Fruit fly (Drosophila melanogaster) whole organism, embryonic: ENCODE results near the gene ovm.

Source experiments
- Adf1 ChIP-seq: fragments of 200-800 bp; sonication (Bioruptor generic); IDR thresholded peaks from 2 replicates; pipeline ENCODE4 v1.3.6; 2022; ENCODE audit warnings: missing biosample characterization, missing genetic modification characterization
- BEAF-32 ChIP-seq: fragments of 200-800 bp; sonication (Bioruptor generic); optimal IDR thresholded peaks from 3 replicates; lab custom pipeline; 2017; ENCODE audit warnings: missing biosample characterization, missing genetic modification characterization, mild to moderate bottlenecking, moderate library complexity, missing genetic modification reagents
- CG10979 ChIP-seq: fragments of 200-800 bp; sonication (Bioruptor generic); optimal IDR thresholded peaks from 2 replicates; lab custom pipeline; 2018; ENCODE audit warnings: missing biosample characterization, mild to moderate bottlenecking, missing genetic modification characterization, moderate library complexity
- CG11560 ChIP-seq: fragments of 200-800 bp; sonication (Bioruptor generic); IDR thresholded peaks from 3 replicates; pipeline ENCODE4 v1.3.6; 2022; ENCODE audit warnings: missing biosample characterization, missing genetic modification characterization
- CG12104 ChIP-seq: fragments of 200-800 bp; sonication (Bioruptor generic); optimal IDR thresholded peaks from 3 replicates; lab custom pipeline; 2016; ENCODE audit warnings: missing biosample characterization, missing genetic modification characterization
- CG13894 ChIP-seq: fragments of 200-800 bp; sonication (Bioruptor generic); optimal IDR thresholded peaks from 3 replicates; lab custom pipeline; 2018; ENCODE audit warnings: missing biosample characterization, mild to moderate bottlenecking, missing genetic modification characterization, moderate library complexity
- CG14441 ChIP-seq: fragments of 200-800 bp; sonication (Bioruptor generic); IDR thresholded peaks from 2 replicates; pipeline ENCODE4 v1.3.6; 2022; ENCODE audit warnings: missing biosample characterization, missing genetic modification characterization
- CG2678 ChIP-seq: fragments of 200-800 bp; sonication (Bioruptor generic); optimal IDR thresholded peaks from 3 replicates; lab custom pipeline; 2019; ENCODE audit warnings: missing biosample characterization, mild to moderate bottlenecking, missing genetic modification characterization, moderate library complexity
- CG30431 ChIP-seq: fragments of 200-800 bp; sonication (Bioruptor generic); optimal IDR thresholded peaks from 2 replicates; lab custom pipeline; 2017; ENCODE audit warnings: missing biosample characterization, missing genetic modification characterization
- CG6683 ChIP-seq: fragments of 200-800 bp; sonication (Bioruptor generic); optimal IDR thresholded peaks from 2 replicates; lab custom pipeline; 2017; ENCODE audit warnings: missing biosample characterization, mild to moderate bottlenecking, missing genetic modification characterization, missing genetic modification reagents
- CG6813 ChIP-seq: fragments of 200-800 bp; sonication (Bioruptor generic); optimal IDR thresholded peaks from 2 replicates; lab custom pipeline; 2017; ENCODE audit warnings: missing biosample characterization, missing genetic modification characterization, mild to moderate bottlenecking, moderate library complexity, missing genetic modification reagents
- CG8388 ChIP-seq: fragments of 200-800 bp; sonication (Bioruptor generic); optimal IDR thresholded peaks from 2 replicates; lab custom pipeline; 2019; ENCODE audit warnings: missing biosample characterization, mild to moderate bottlenecking, missing genetic modification characterization, moderate library complexity
- CTCF ChIP-seq: fragments of 200-800 bp; sonication (Bioruptor generic); optimal IDR thresholded peaks from 2 replicates; lab custom pipeline; 2017; ENCODE audit warnings: missing biosample characterization, mild to moderate bottlenecking, missing genetic modification characterization, moderate library complexity
- Camta ChIP-seq: fragments of 200-800 bp; sonication (Bioruptor generic); optimal IDR thresholded peaks from 2 replicates; lab custom pipeline; 2016; ENCODE audit warnings: missing biosample characterization, missing genetic modification characterization
- D19B ChIP-seq: fragments of 200-800 bp; sonication (Bioruptor generic); optimal IDR thresholded peaks from 2 replicates; lab custom pipeline; 2017; ENCODE audit warnings: missing biosample characterization, mild to moderate bottlenecking, missing genetic modification characterization
- Dad ChIP-seq: fragments of 200-800 bp; sonication (Bioruptor generic); optimal IDR thresholded peaks from 3 replicates; lab custom pipeline; 2016; ENCODE audit warnings: missing biosample characterization, missing genetic modification characterization
- Dek ChIP-seq: fragments of 200-800 bp; sonication (Bioruptor generic); optimal IDR thresholded peaks from 3 replicates; lab custom pipeline; 2019; ENCODE audit warnings: missing biosample characterization, mild to moderate bottlenecking, missing genetic modification characterization, moderate library complexity
- Dip2 ChIP-seq: fragments of 200-800 bp; sonication (Bioruptor generic); IDR thresholded peaks from 2 replicates; pipeline ENCODE4 v1.3.6; 2022; ENCODE audit warnings: missing biosample characterization, missing genetic modification characterization
- Elba2 ChIP-seq: fragments of 200-800 bp; sonication (Bioruptor generic); optimal IDR thresholded peaks from 3 replicates; lab custom pipeline; 2016; ENCODE audit warnings: missing biosample characterization, missing genetic modification characterization
- Ets65A ChIP-seq: fragments of 200-800 bp; sonication (Bioruptor generic); peaks from one replicate; lab custom pipeline; 2016; ENCODE audit warnings: missing biosample characterization, missing genetic modification characterization
- Lim3 ChIP-seq: fragments of 200-800 bp; sonication (Bioruptor generic); IDR thresholded peaks from 2 replicates; pipeline ENCODE4 v1.3.6; 2022; ENCODE audit warnings: missing biosample characterization, missing genetic modification characterization
- MBD-R2 ChIP-seq: fragments of 200-800 bp; sonication (Bioruptor generic); IDR thresholded peaks from 2 replicates; pipeline ENCODE4 v1.3.6; 2022; ENCODE audit warnings: missing biosample characterization, missing genetic modification characterization
- Mad ChIP-seq: fragments of 200-800 bp; sonication (Bioruptor generic); optimal IDR thresholded peaks from 2 replicates; lab custom pipeline; 2016; ENCODE audit warnings: missing biosample characterization, missing genetic modification characterization
- Med ChIP-seq: fragments of 200-800 bp; sonication (Bioruptor generic); peaks from one replicate; lab custom pipeline; 2016; ENCODE audit warnings: missing biosample characterization, missing genetic modification characterization, mild to moderate bottlenecking, inconsistent platforms, moderate library complexity
- Myb ChIP-seq: fragments of 200-800 bp; sonication (Bioruptor generic); optimal IDR thresholded peaks from 2 replicates; lab custom pipeline; 2016; ENCODE audit warnings: missing biosample characterization, missing genetic modification characterization
- Pdp1 ChIP-seq, 2 experiments: fragments of 200-800 bp; sonication (Bioruptor generic); optimal IDR thresholded peaks; 3 replicates each; lab custom pipeline; 2016; ENCODE audit warnings: missing biosample characterization in 2 of 2, missing genetic modification characterization in 2 of 2, mild to moderate bottlenecking in 1 of 2, moderate library complexity in 1 of 2
- Usf ChIP-seq: fragments of 200-800 bp; sonication (Bioruptor generic); optimal IDR thresholded peaks from 2 replicates; lab custom pipeline; 2017; ENCODE audit warnings: missing genotype, missing biosample characterization, missing genetic modification characterization
- bbx ChIP-seq: fragments of 200-800 bp; sonication (Bioruptor generic); IDR thresholded peaks from 2 replicates; pipeline ENCODE4 v1.3.6; 2022; ENCODE audit warnings: missing biosample characterization, missing genetic modification characterization; ENCODE audit not compliant: partially characterized antibody
- ci ChIP-seq: fragments of 200-800 bp; sonication (Bioruptor generic); IDR thresholded peaks from 3 replicates; pipeline ENCODE4 v1.3.6; 2022; ENCODE audit warnings: missing biosample characterization, missing genetic modification characterization
- corto ChIP-seq: fragments of 200-800 bp; sonication (Bioruptor generic); optimal IDR thresholded peaks from 2 replicates; lab custom pipeline; 2016; ENCODE audit warnings: missing biosample characterization, mild to moderate bottlenecking, missing genetic modification characterization, moderate library complexity
- eve ChIP-seq, 2 experiments: fragments of >200 bp; optimal IDR thresholded peaks; 2 replicates each; lab custom pipeline; 2017; ENCODE audit warnings: missing biosample characterization in 2 of 2, missing genetic modification characterization in 2 of 2
- gem ChIP-seq: fragments of 200-800 bp; sonication (Bioruptor generic); optimal IDR thresholded peaks from 2 replicates; lab custom pipeline; 2019; ENCODE audit warnings: missing biosample characterization, mild to moderate bottlenecking, missing genetic modification characterization, moderate library complexity
- luna ChIP-seq: fragments of 200-800 bp; sonication (Bioruptor generic); optimal IDR thresholded peaks from 2 replicates; lab custom pipeline; 2016; ENCODE audit warnings: missing biosample characterization, missing genetic modification characterization
- nmo ChIP-seq: fragments of 200-800 bp; sonication (Bioruptor generic); optimal IDR thresholded peaks from 2 replicates; lab custom pipeline; 2018; ENCODE audit warnings: missing biosample characterization, mild to moderate bottlenecking, missing genetic modification characterization, moderate library complexity
- otp ChIP-seq: fragments of 200-800 bp; sonication (Bioruptor generic); IDR thresholded peaks from 3 replicates; pipeline ENCODE4, ENCODE4 v1.3.6; 2022; ENCODE audit warnings: missing biosample characterization, missing genetic modification characterization
- pros ChIP-seq: fragments of 200-800 bp; sonication (Bioruptor generic); optimal IDR thresholded peaks from 3 replicates; lab custom pipeline; 2019; ENCODE audit warnings: missing biosample characterization, mild to moderate bottlenecking, missing genetic modification characterization, moderate library complexity
- ranshi ChIP-seq: fragments of 200-800 bp; sonication (Bioruptor generic); IDR thresholded peaks from 2 replicates; pipeline ENCODE4 v1.3.6; 2022; ENCODE audit warnings: missing biosample characterization, missing genetic modification characterization
- row ChIP-seq: fragments of 200-800 bp; sonication (Bioruptor generic); IDR thresholded peaks from 3 replicates; pipeline ENCODE4 v1.3.6; 2022; ENCODE audit warnings: missing biosample characterization, missing genetic modification characterization
- sens-2 ChIP-seq: fragments of 200-800 bp; sonication (Bioruptor generic); IDR thresholded peaks from 2 replicates; pipeline ENCODE4 v1.3.6; 2022; ENCODE audit warnings: missing biosample characterization, missing genetic modification characterization
- ssp ChIP-seq: fragments of 200-800 bp; sonication (Bioruptor generic); IDR thresholded peaks from 2 replicates; pipeline ENCODE4 v1.3.6; 2022; ENCODE audit warnings: missing biosample characterization, missing genetic modification characterization
- zen ChIP-seq: fragments of 200-800 bp; sonication (Bioruptor generic); optimal IDR thresholded peaks from 3 replicates; lab custom pipeline; 2018; ENCODE audit warnings: missing biosample characterization, mild to moderate bottlenecking, missing genetic modification characterization, moderate library complexity

ovm gene

DNA sequence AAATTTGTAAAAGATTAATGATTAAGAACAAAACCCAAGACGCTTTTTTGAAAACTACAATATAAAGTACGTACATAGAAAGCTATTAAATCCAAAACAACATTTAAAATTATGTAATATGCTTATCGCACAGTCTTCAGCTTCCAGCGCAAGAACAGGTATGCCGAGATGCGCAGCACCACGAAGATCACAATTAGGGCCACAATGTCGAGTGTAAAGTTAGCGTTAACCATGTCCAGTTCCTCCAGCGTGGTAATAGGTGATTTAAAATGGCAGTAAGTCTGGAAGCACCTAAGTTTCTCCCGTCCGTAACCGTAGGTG is 17.8 kb downstream of the ovm start:
- no peak for TF ChIP-seq Dad (GFP tag; lab: Kevin White, UChicago)
- peak in 1 of 2 experiments; percentile 57 for TF ChIP-seq Pdp1 (GFP tag; optimal IDR thresholded peaks at IDR 0.05; lab: Kevin White, UChicago)

DNA sequence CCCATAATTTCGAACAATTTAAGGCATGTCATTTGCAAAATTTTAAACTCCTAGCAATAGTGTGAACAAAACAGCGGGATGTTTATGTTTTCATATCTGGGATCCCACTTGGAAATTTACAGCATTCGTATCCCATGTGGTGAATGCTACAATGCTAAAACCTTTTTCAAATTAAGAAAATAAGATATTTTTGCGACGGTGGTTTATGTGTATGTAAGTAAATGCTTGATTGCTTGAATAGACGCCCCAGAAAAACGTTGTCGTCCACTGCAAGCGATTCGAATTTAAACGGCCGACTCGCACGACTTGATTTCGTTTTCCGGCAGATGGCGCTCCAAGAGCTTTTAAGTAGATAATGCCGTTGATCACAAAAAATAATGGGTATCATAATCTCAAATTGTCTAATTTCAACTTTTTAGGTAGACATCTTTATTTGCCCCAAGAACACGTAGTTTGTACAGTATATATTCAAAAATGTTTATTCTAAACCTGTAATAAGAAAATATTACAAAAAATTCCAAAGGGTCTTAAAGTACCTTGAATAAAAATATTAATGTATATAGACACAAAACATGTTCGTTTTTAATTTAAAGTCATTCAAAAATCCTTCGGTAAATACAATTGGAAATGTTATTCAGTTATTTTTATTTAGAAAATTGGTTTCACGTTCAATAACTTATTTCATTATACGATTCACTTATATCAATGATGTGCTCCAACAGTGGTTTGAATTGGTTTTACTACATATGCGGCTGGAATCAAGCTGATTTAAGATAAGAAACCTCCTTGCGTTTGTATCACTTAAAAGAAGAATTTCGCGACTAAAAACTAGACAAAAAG is 18.4 kb downstream of the ovm start:
- no peak for TF ChIP-seq Dek (tag; lab: Kevin White, UChicago)
- TF ChIP-seq Lim3 (GFP tag; lab: Robert Waterston, UW), result no peak
- no peak for TF ChIP-seq Adf1 (GFP tag; lab: Robert Waterston, UW)
- no peak for TF ChIP-seq CG8388
- TF ChIP-seq BEAF-32 (GFP tag; lab: Kevin White, UChicago), result no peak
- peak; percentile 95 for TF ChIP-seq D19B
- TF ChIP-seq bbx (GFP tag; lab: Robert Waterston, UW), result peak; percentile 15; the same call in 1 of the 2 replicates
- TF ChIP-seq Camta, result no peak
- no peak for TF ChIP-seq CG2678 (tag; lab: Kevin White, UChicago)
- peak; percentile 94 for TF ChIP-seq CTCF
- TF ChIP-seq CG10979, result no peak
- TF ChIP-seq Myb (GFP tag; lab: Kevin White, UChicago), result peak; percentile 96
- peak; percentile 50 for TF ChIP-seq Ets65A (GFP tag; lab: Kevin White, UChicago)
- TF ChIP-seq row (GFP tag; lab: Robert Waterston, UW), result no peak
- no peak for TF ChIP-seq Dip2 (GFP tag; lab: Robert Waterston, UW)
- TF ChIP-seq MBD-R2, result no peak
- TF ChIP-seq ranshi (GFP tag; lab: Robert Waterston, UW), result 0 out of 2 replicates have a peak, but pooled peaks have one; percentile 9
- TF ChIP-seq CG6683 (GFP tag; lab: Kevin White, UChicago), result no peak
- TF ChIP-seq corto (GFP tag; lab: Kevin White, UChicago), result no peak
- TF ChIP-seq CG11560, result no peak
- no peak for TF ChIP-seq Usf (GFP tag; lab: Kevin White, UChicago)
- TF ChIP-seq ssp (GFP tag; lab: Robert Waterston, UW), result no peak
- no peak for TF ChIP-seq gem
- no peak for TF ChIP-seq Mad (GFP tag; lab: Kevin White, UChicago)
- no peak for TF ChIP-seq Elba2 (GFP tag; lab: Kevin White, UChicago)
- peak in 1 of 2 experiments; percentile 55 for TF ChIP-seq eve (GFP tag; optimal IDR thresholded peaks at IDR 0.05; lab: Kevin White, UChicago)
- no peak for TF ChIP-seq zen (tag; lab: Kevin White, UChicago)
- TF ChIP-seq sens-2 (GFP tag; lab: Robert Waterston, UW), result no peak
- no peak for TF ChIP-seq pros (GFP tag; lab: Kevin White, UChicago)
- TF ChIP-seq ci (GFP tag; lab: Robert Waterston, UW), result 0 out of 3 replicates have a peak, but pooled peaks have one; percentile 6
- TF ChIP-seq luna (GFP tag; lab: Kevin White, UChicago), result no peak
- no peak for TF ChIP-seq nmo (GFP tag; lab: Kevin White, UChicago)
- no peak for TF ChIP-seq otp (GFP tag; lab: Robert Waterston, UW)
- TF ChIP-seq CG14441 (GFP tag; lab: Robert Waterston, UW), result no peak
- TF ChIP-seq Med (GFP tag; lab: Kevin White, UChicago), result peak; percentile 68
- no peak for TF ChIP-seq CG12104
- TF ChIP-seq CG6813 (GFP tag; lab: Kevin White, UChicago), result no peak
- TF ChIP-seq CG13894 (tag; lab: Kevin White, UChicago), result peak; percentile 26
- TF ChIP-seq CG30431 (GFP tag; lab: Kevin White, UChicago), result no peak
